Fruit fly (Drosophila melanogaster): ENCODE results near the gene Tsp66E.

Gene Tsp66E

DNA sequence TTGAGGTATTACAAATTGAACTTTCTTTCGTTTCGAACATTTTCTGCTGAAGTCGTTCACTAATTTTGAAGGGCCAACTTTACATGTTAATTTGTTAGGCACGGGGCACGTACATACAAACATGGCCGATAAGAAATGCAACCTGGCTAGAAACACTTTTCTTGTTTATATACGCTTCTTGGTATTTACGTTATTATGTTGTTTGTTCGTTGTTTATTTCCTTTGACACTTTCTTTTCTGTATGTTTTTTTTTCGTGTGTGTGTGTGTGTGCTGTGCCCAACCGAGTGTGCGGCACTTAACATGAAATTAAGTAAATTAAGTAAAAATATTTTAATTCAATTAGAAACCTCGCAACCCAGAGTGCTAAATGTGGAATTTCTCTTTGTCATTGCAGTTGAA lies 13.4 kb downstream of the Tsp66E start (continued):
- no peak for TF ChIP-seq D19A (tag; optimal IDR thresholded peaks at IDR 0.05)
- no peak for TF ChIP-seq Rx (GFP tag; IDR thresholded peaks at IDR 0.05)
- TF ChIP-seq Stat92E (GFP tag; optimal IDR thresholded peaks at IDR 0.05) = peak in 1 of 3 experiments; percentile 47
- TF ChIP-seq CG2875 (GFP tag; optimal IDR thresholded peaks at IDR 0.05) = peak; percentile 83
- TF ChIP-seq tgo (GFP tag; IDR thresholded peaks at IDR 0.05) = no peak
- TF ChIP-seq CG15601 (tag; optimal IDR thresholded peaks at IDR 0.05) = peak; percentile 88
- TF ChIP-seq E2f2 (GFP tag; IDR thresholded peaks at IDR 0.05) = no peak; the same call in 1 of the 2 replicates
- TF ChIP-seq CG10543 (GFP tag; optimal IDR thresholded peaks at IDR 0.05) = no peak
- no peak for TF ChIP-seq CG9727 (GFP tag; optimal IDR thresholded peaks at IDR 0.05)
- TF ChIP-seq HmgD (GFP tag; optimal IDR thresholded peaks at IDR 0.05) = no peak
- no peak for TF ChIP-seq tin (GFP tag; optimal IDR thresholded peaks at IDR 0.05)
- TF ChIP-seq CG31441 (GFP tag; IDR thresholded peaks at IDR 0.05) = 0 out of 2 replicates have a peak, but pooled peaks have one; percentile 35
- TF ChIP-seq al (GFP tag; IDR thresholded peaks at IDR 0.05) = no peak
- TF ChIP-seq chif (GFP tag; optimal IDR thresholded peaks at IDR 0.05) = no peak
- peak; percentile 29 for TF ChIP-seq CG18262 (tag; optimal IDR thresholded peaks at IDR 0.05)
- no peak for TF ChIP-seq abd-A (tag; optimal IDR thresholded peaks at IDR 0.05)
- TF ChIP-seq Taf1 (GFP tag; IDR thresholded peaks at IDR 0.05) = no peak
- no peak for TF ChIP-seq BtbVII (GFP tag; optimal IDR thresholded peaks at IDR 0.05)
- TF ChIP-seq pros (GFP tag; optimal IDR thresholded peaks at IDR 0.05) = no peak
- no peak for TF ChIP-seq phol (tag; optimal IDR thresholded peaks at IDR 0.05)
- TF ChIP-seq CG7745 (tag; optimal IDR thresholded peaks at IDR 0.05) = peak; percentile 78
- no peak for TF ChIP-seq Gug (GFP tag; IDR thresholded peaks at IDR 0.05)
- no peak for TF ChIP-seq Dek (tag; optimal IDR thresholded peaks at IDR 0.05)
- TF ChIP-seq Fer1 (GFP tag; optimal IDR thresholded peaks at IDR 0.05) = no peak
- TF ChIP-seq CG14014 (GFP tag; IDR thresholded peaks at IDR 0.05) = no peak
- no peak for TF ChIP-seq Dref (GFP tag; IDR thresholded peaks at IDR 0.05)
- TF ChIP-seq bab2 (GFP tag; optimal IDR thresholded peaks at IDR 0.05) = peak; percentile 10
- peak; percentile 42 for TF ChIP-seq Spps (tag; optimal IDR thresholded peaks at IDR 0.05)
- no peak for TF ChIP-seq Dfd (GFP tag; optimal IDR thresholded peaks at IDR 0.05)
- TF ChIP-seq bowl (GFP tag; IDR thresholded peaks at IDR 0.05) = no peak
- no peak for TF ChIP-seq Side (GFP tag; optimal IDR thresholded peaks at IDR 0.05)
- no peak for TF ChIP-seq CG11695 (GFP tag; IDR thresholded peaks at IDR 0.05)
- TF ChIP-seq peb (GFP tag; IDR thresholded peaks at IDR 0.05) = no peak
- TF ChIP-seq CG2120 (GFP tag; optimal IDR thresholded peaks at IDR 0.05) = no peak
- no peak for TF ChIP-seq Ets97D (GFP tag; optimal IDR thresholded peaks at IDR 0.05)
- TF ChIP-seq slou (GFP tag; optimal IDR thresholded peaks at IDR 0.05) = no peak
- peak; percentile 21 for TF ChIP-seq CG12236 (GFP tag; optimal IDR thresholded peaks at IDR 0.05)
- TF ChIP-seq ham (GFP tag; IDR thresholded peaks at IDR 0.05) = no peak
- TF ChIP-seq repo (GFP tag; optimal IDR thresholded peaks at IDR 0.05) = no peak
- TF ChIP-seq wek (GFP tag; optimal IDR thresholded peaks at IDR 0.05) = peak; percentile 56
- no peak for TF ChIP-seq maf-S (GFP tag; optimal IDR thresholded peaks at IDR 0.05)
- TF ChIP-seq insv (GFP tag; optimal IDR thresholded peaks at IDR 0.05) = no peak
- TF ChIP-seq lmd (GFP tag; IDR thresholded peaks at IDR 0.05) = no peak
- TF ChIP-seq CHES-1-like (GFP tag; optimal IDR thresholded peaks at IDR 0.05) = no peak
- peak; percentile 3 for TF ChIP-seq CG8089 (GFP tag; optimal IDR thresholded peaks at IDR 0.05)
- TF ChIP-seq lov (optimal IDR thresholded peaks at IDR 0.05) = no peak
- no peak for TF ChIP-seq lov (GFP tag; IDR thresholded peaks at IDR 0.05)
- TF ChIP-seq CG3838 (GFP tag; optimal IDR thresholded peaks at IDR 0.05) = no peak
- TF ChIP-seq rib (GFP tag; IDR thresholded peaks at IDR 0.05) = no peak
- no peak for TF ChIP-seq GATAe (GFP tag; conservative IDR thresholded peaks at IDR 0.05)
- no peak for TF ChIP-seq CG10147 (GFP tag; optimal IDR thresholded peaks at IDR 0.05)
- TF ChIP-seq CG6175 (GFP tag; IDR thresholded peaks at IDR 0.05) = no peak
- TF ChIP-seq CG33213 (GFP tag; optimal IDR thresholded peaks at IDR 0.05) = no peak
